Worm (Caenorhabditis elegans) whole organism, midembryonic: ENCODE results near the gene K10D11.7.

Experiments used
- cog-1 ChIP-seq: sonication (generic microtip); optimal IDR thresholded peaks from 2 replicates; lab custom pipeline; 2016; ENCODE audit warnings: missing genetic modification characterization, missing compliant biosample characterization
- flt-1 ChIP-seq: fragments of 200-800 bp; sonication (Bioruptor generic); IDR thresholded peaks from 2 replicates; pipeline ENCODE4 v1.3.6; 2022; ENCODE audit warnings: missing genetic modification characterization, missing compliant biosample characterization
- med-1 ChIP-seq: sonication (generic microtip); optimal IDR thresholded peaks from 2 replicates; lab custom pipeline; 2017; ENCODE audit warnings: missing genetic modification characterization, mild to moderate bottlenecking, missing compliant biosample characterization, antibody characterized with exemption, missing genetic modification reagents; ENCODE audit not compliant: insufficient read depth
- ref-1 ChIP-seq: fragments of 200-800 bp; sonication (Bioruptor generic); conservative IDR thresholded peaks from 2 replicates; pipeline ENCODE4 v1.3.6; 2022; ENCODE audit warnings: missing genetic modification reagents, missing genetic modification characterization, missing compliant biosample characterization

DNA sequence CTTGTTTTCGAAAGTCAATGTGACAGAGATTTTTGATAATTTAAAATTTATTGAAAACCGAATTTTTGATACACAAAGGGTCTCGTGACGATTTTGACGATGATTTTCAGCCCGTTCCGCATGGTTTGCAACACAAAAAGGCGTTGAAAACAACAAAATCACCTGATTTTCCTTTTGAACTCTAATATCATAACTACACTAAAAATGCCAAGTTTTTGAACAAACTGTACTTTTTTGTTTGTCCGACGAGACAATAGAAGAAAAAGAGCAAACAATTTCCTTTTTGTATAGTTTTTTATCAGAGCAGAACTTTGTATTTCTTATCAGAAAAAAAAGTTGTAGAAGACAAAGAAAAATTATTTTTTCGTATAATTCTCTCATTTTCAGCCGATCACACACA, 36.4 kb upstream of the K10D11.7 start:
- TF ChIP-seq flt-1 (GFP tag; lab: Robert Waterston, UW) (no peak), med-1 (GFP tag; lab: Kevin White, UChicago) (no peak), cog-1 (tag; lab: Kevin White, UChicago) (no peak), ref-1 (GFP tag; lab: Robert Waterston, UW) (no peak)
